Worm (Caenorhabditis elegans) whole organism, L3 larva: ENCODE results near the gene Y37A1A.2.

Source experiments
- R02D3.7 ChIP-seq: fragments of 150-350 bp; optimal IDR thresholded peaks from 2 replicates; lab custom pipeline; 2014; ENCODE audit warnings: missing biosample characterization, missing genetic modification characterization
- ZK546.5 ChIP-seq: sonication (generic microtip); optimal IDR thresholded peaks from 2 replicates; lab custom pipeline; 2017; ENCODE audit warnings: missing biosample characterization, missing genetic modification characterization
- aly-2 ChIP-seq: fragments of 150-350 bp; optimal IDR thresholded peaks from 2 replicates; lab custom pipeline; 2014; ENCODE audit warnings: missing biosample characterization, missing genetic modification characterization
- ama-1 ChIP-seq: fragments of 150-350 bp; optimal IDR thresholded peaks from 2 replicates; lab custom pipeline; 2018
- ceh-16 ChIP-seq: sonication (generic microtip); optimal IDR thresholded peaks from 2 replicates; lab custom pipeline; 2017; ENCODE audit warnings: missing biosample characterization, missing genetic modification characterization
- ceh-28 ChIP-seq: fragments of 150-350 bp; optimal IDR thresholded peaks from 2 replicates; lab custom pipeline; 2014; ENCODE audit warnings: missing biosample characterization, missing genetic modification reagents, missing genetic modification characterization
- ceh-82 ChIP-seq: fragments of 150-350 bp; optimal IDR thresholded peaks from 2 replicates; lab custom pipeline; 2014; ENCODE audit warnings: missing biosample characterization, missing genetic modification characterization
- daf-12 ChIP-seq: fragments of 150-350 bp; optimal IDR thresholded peaks from 2 replicates; lab custom pipeline; 2014; ENCODE audit warnings: missing biosample characterization, missing genetic modification reagents, missing genetic modification characterization
- egl-27 ChIP-seq: sonication (generic microtip); optimal IDR thresholded peaks from 4 replicates; lab custom pipeline; 2017; ENCODE audit warnings: missing biosample characterization, missing genetic modification reagents, missing genetic modification characterization
- egl-5 ChIP-seq: fragments of 150-350 bp; optimal IDR thresholded peaks from 2 replicates; lab custom pipeline; 2017; ENCODE audit warnings: missing biosample characterization, missing genetic modification reagents, missing genetic modification characterization, inconsistent platforms
- elt-1 ChIP-seq: fragments of 150-350 bp; optimal IDR thresholded peaks from 2 replicates; lab custom pipeline; 2014; ENCODE audit warnings: missing biosample characterization, missing genetic modification characterization
- elt-2 ChIP-seq: sonication (generic microtip); optimal IDR thresholded peaks from 2 replicates; lab custom pipeline; 2016; ENCODE audit warnings: missing genetic modification reagents, mild to moderate bottlenecking, missing genetic modification characterization, missing compliant biosample characterization
- elt-3 ChIP-seq, 3 experiments: fragments of 150-350 bp in 1 of 3; sonication (generic microtip) in 2 of 3; optimal IDR thresholded peaks; 2 replicates in 2 of 3; 4 replicates in 1 of 3; lab custom pipeline; 2014 to 2017; ENCODE audit warnings: missing biosample characterization in 3 of 3, missing genetic modification characterization in 3 of 3
- eor-1 ChIP-seq, 2 experiments: fragments of 150-350 bp; optimal IDR thresholded peaks; 2 replicates each; lab custom pipeline; 2014 to 2018; ENCODE audit warnings: missing biosample characterization in 2 of 2, missing genetic modification characterization in 2 of 2
- fkh-10 ChIP-seq: sonication (generic microtip); optimal IDR thresholded peaks from 2 replicates; lab custom pipeline; 2017; ENCODE audit warnings: missing biosample characterization, missing genetic modification reagents, missing genetic modification characterization
- fkh-2 ChIP-seq: fragments of 150-350 bp; optimal IDR thresholded peaks from 2 replicates; lab custom pipeline; 2014; ENCODE audit warnings: missing biosample characterization, missing genetic modification reagents, missing genetic modification characterization
- fos-1 ChIP-seq: fragments of 150-350 bp; optimal IDR thresholded peaks from 2 replicates; lab custom pipeline; 2014; ENCODE audit warnings: missing biosample characterization, missing genetic modification characterization
- hmg-11 ChIP-seq: sonication (generic microtip); optimal IDR thresholded peaks from 2 replicates; lab custom pipeline; 2016; ENCODE audit warnings: missing genetic modification characterization, missing compliant biosample characterization
- jun-1 ChIP-seq: fragments of 150-350 bp; optimal IDR thresholded peaks from 2 replicates; lab custom pipeline; 2014; ENCODE audit warnings: missing biosample characterization, missing genetic modification reagents, missing genetic modification characterization
- lin-15B ChIP-seq: fragments of 150-350 bp; optimal IDR thresholded peaks from 2 replicates; lab custom pipeline; 2014; ENCODE audit warnings: missing biosample characterization, missing genetic modification characterization
- lin-39 ChIP-seq: fragments of 150-350 bp; optimal IDR thresholded peaks from 2 replicates; lab custom pipeline; 2018; ENCODE audit warnings: missing biosample characterization, missing genetic modification reagents, missing genetic modification characterization
- lsy-12 ChIP-seq: sonication (generic microtip); optimal IDR thresholded peaks from 2 replicates; lab custom pipeline; 2016; ENCODE audit warnings: mild to moderate bottlenecking, missing genetic modification characterization, missing compliant biosample characterization
- mdl-1 ChIP-seq: fragments of 150-350 bp; optimal IDR thresholded peaks from 2 replicates; lab custom pipeline; 2014; ENCODE audit warnings: missing biosample characterization, missing genetic modification characterization
- mml-1 ChIP-seq: fragments of 150-350 bp; sonication (generic microtip); optimal IDR thresholded peaks from 3 replicates; lab custom pipeline; 2014; ENCODE audit warnings: missing biosample characterization, missing genetic modification characterization
- nfya-1 ChIP-seq: sonication (generic microtip); optimal IDR thresholded peaks from 2 replicates; lab custom pipeline; 2017; ENCODE audit warnings: missing genetic modification characterization, mild to moderate bottlenecking, missing compliant biosample characterization, antibody characterized with exemption, moderate library complexity; ENCODE audit not compliant: insufficient read depth
- nhr-11 ChIP-seq: fragments of 150-350 bp; optimal IDR thresholded peaks from 2 replicates; lab custom pipeline; 2014; ENCODE audit warnings: missing biosample characterization, missing genetic modification characterization
- nhr-12 ChIP-seq: fragments of 150-350 bp; optimal IDR thresholded peaks from 2 replicates; lab custom pipeline; 2014; ENCODE audit warnings: missing biosample characterization, missing genetic modification characterization
- nhr-23 ChIP-seq: fragments of 150-350 bp; optimal IDR thresholded peaks from 2 replicates; lab custom pipeline; 2014; ENCODE audit warnings: missing biosample characterization, missing genetic modification reagents, missing genetic modification characterization
- nhr-237 ChIP-seq: fragments of 150-350 bp; optimal IDR thresholded peaks from 2 replicates; lab custom pipeline; 2014; ENCODE audit warnings: missing biosample characterization, missing genetic modification characterization
- nhr-25 ChIP-seq: sonication (generic microtip); optimal IDR thresholded peaks from 2 replicates; lab custom pipeline; 2017; ENCODE audit warnings: missing biosample characterization, missing genetic modification characterization
- nhr-28 ChIP-seq: fragments of 150-350 bp; optimal IDR thresholded peaks from 2 replicates; lab custom pipeline; 2014; ENCODE audit warnings: missing biosample characterization, missing genetic modification characterization
- nhr-43 ChIP-seq: sonication (generic microtip); optimal IDR thresholded peaks from 2 replicates; lab custom pipeline; 2016; ENCODE audit warnings: mild to moderate bottlenecking, missing genetic modification characterization, missing compliant biosample characterization; ENCODE audit not compliant: poor library complexity, severe bottlenecking
- nhr-67 ChIP-seq: fragments of 150-350 bp; optimal IDR thresholded peaks from 2 replicates; lab custom pipeline; 2014; ENCODE audit warnings: missing biosample characterization, missing genetic modification characterization
- nhr-76 ChIP-seq: fragments of 150-350 bp; sonication (generic microtip); optimal IDR thresholded peaks from 5 replicates; lab custom pipeline; 2014; ENCODE audit warnings: missing biosample characterization, missing genetic modification characterization
- nhr-77 ChIP-seq: fragments of 150-350 bp; optimal IDR thresholded peaks from 2 replicates; lab custom pipeline; 2014; ENCODE audit warnings: missing biosample characterization, missing genetic modification characterization
- pha-4 ChIP-seq: fragments of 150-350 bp; optimal IDR thresholded peaks from 2 replicates; lab custom pipeline; 2014; ENCODE audit warnings: missing biosample characterization, missing genetic modification reagents, missing genetic modification characterization
- pqm-1 ChIP-seq: fragments of 150-350 bp; optimal IDR thresholded peaks from 2 replicates; lab custom pipeline; 2017; ENCODE audit warnings: missing biosample characterization, missing genetic modification characterization, inconsistent platforms
- sea-2 ChIP-seq: fragments of 150-350 bp; sonication (generic microtip); optimal IDR thresholded peaks from 4 replicates; lab custom pipeline; 2014; ENCODE audit warnings: missing biosample characterization, missing genetic modification reagents, missing genetic modification characterization
- skn-1 ChIP-seq: fragments of 150-350 bp; optimal IDR thresholded peaks from 2 replicates; lab custom pipeline; 2014; ENCODE audit warnings: missing biosample characterization, missing genetic modification characterization
- snpc-4 ChIP-seq: fragments of 150-350 bp; optimal IDR thresholded peaks from 2 replicates; lab custom pipeline; 2014; ENCODE audit warnings: missing biosample characterization, missing genetic modification characterization
- tbx-2 ChIP-seq: sonication (generic microtip); optimal IDR thresholded peaks from 2 replicates; lab custom pipeline; 2016; ENCODE audit warnings: mild to moderate bottlenecking, missing genetic modification characterization, missing compliant biosample characterization
- unc-39 ChIP-seq: sonication (generic microtip); optimal IDR thresholded peaks from 4 replicates; lab custom pipeline; 2017; ENCODE audit warnings: missing biosample characterization, missing genetic modification characterization
- unc-62 ChIP-seq: fragments of 150-350 bp; sonication (generic microtip); optimal IDR thresholded peaks from 4 replicates; lab custom pipeline; 2014; ENCODE audit warnings: missing biosample characterization, missing genetic modification reagents, missing genetic modification characterization
- zag-1 ChIP-seq: fragments of 150-350 bp; optimal IDR thresholded peaks from 2 replicates; lab custom pipeline; 2014; ENCODE audit warnings: missing biosample characterization, missing genetic modification characterization
- ztf-4 ChIP-seq: fragments of 150-350 bp; optimal IDR thresholded peaks from 2 replicates; lab custom pipeline; 2014; ENCODE audit warnings: missing biosample characterization, missing genetic modification characterization

Y37A1A.2 gene

DNA sequence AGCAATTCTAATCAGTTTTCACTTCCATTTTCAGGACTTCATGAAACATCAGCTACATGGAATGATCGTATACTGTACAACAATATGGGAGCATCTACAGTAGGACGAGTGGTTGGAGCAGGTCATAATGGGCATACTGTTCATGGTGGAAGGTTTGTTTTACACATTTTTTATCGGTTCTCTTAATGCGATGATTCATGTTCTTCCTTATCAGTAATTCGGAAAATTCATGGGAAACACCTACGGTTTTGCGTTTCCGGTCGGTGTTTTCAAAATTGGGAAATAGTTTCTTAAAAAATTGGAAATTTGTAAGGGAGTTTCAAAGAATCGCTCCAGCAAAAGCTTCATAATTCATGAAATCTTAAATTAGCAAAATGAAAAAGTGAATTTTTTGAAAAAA is 28.0 kb upstream of the Y37A1A.2 start:
- TF ChIP-seq ceh-28 (tag; lab: Kevin White, UChicago), result no peak
- TF ChIP-seq pqm-1 (tag; lab: Kevin White, UChicago), result peak; percentile 45
- peak; percentile 46 for TF ChIP-seq elt-2 (tag; lab: Kevin White, UChicago)

DNA sequence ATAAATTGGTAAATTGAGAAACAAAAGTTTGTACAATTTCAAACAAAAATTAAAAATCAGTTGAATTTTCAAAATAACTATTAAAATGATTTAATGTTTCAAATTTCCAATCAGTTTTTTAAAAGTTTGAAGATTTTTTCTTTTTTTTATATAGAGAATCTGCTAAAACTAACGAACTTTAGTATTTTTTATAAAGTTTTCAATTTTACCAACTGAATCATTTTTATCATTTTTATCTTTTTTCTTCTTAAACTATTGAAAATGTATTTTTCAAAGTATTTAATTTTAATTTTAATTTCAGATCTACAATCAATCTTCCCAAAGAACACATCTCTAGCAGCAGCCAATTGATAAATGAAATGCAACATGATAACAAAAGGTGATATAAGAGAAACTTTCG is 21.3 kb upstream of the Y37A1A.2 start, which contains the start of gene Y37A1A.4:
TSS of gene Y37A1A.4 (plus strand) at position 301 of the 400 bp plus-strand sequence.
- TF ChIP-seq pqm-1 (tag; lab: Kevin White, UChicago), result no peak
- no peak for TF ChIP-seq ceh-16
- no peak for TF ChIP-seq eor-1 (tag; optimal IDR thresholded peaks at IDR 0.05; lab: Kevin White, UChicago)
- TF ChIP-seq sea-2 (GFP tag; lab: Kevin White, UChicago), result no peak
- TF ChIP-seq nhr-25 (tag; lab: Kevin White, UChicago), result no peak
- TF ChIP-seq ZK546.5 (tag; lab: Kevin White, UChicago), result no peak
- no peak for TF ChIP-seq ama-1 (lab: Kevin White, UChicago)
- TF ChIP-seq jun-1, result no peak
- TF ChIP-seq unc-62 (GFP tag; lab: Kevin White, UChicago), result no peak
- TF ChIP-seq pha-4 (tag; lab: Kevin White, UChicago), result no peak
- TF ChIP-seq, all 47 proteins: peak for 0

DNA sequence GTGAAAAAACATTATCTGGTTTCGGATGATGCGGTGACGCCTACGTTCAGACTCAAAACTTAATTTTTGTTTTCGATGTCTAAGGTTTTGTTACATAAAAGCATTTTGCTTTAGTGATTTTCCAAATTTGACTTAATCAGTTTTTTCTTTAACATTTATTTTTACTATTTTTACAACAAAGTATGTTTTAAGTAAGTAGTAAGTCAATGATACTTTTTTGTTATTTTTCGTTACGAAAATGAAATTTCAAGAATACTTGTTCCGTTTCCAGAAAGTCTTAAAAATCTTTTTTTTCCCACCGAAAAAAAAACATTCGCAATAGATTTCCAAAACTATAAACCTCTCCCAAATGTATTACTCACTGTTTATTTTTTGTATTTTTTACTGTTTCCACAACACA is 14.8 kb upstream of the Y37A1A.2 start:
- no peak for TF ChIP-seq egl-27
- no peak for TF ChIP-seq zag-1 (tag; lab: Kevin White, UChicago)
- no peak for TF ChIP-seq fkh-10 (GFP tag; lab: Kevin White, UChicago)
- no peak for TF ChIP-seq nhr-23 (tag; lab: Kevin White, UChicago)
- TF ChIP-seq pha-4 (tag; lab: Kevin White, UChicago), result no peak
- TF ChIP-seq lin-39 (tag; lab: Kevin White, UChicago), result no peak
- no peak for TF ChIP-seq unc-39 (tag; lab: Kevin White, UChicago)
- no peak for TF ChIP-seq elt-3 (tag; optimal IDR thresholded peaks at IDR 0.05; lab: Kevin White, UChicago)

DNA sequence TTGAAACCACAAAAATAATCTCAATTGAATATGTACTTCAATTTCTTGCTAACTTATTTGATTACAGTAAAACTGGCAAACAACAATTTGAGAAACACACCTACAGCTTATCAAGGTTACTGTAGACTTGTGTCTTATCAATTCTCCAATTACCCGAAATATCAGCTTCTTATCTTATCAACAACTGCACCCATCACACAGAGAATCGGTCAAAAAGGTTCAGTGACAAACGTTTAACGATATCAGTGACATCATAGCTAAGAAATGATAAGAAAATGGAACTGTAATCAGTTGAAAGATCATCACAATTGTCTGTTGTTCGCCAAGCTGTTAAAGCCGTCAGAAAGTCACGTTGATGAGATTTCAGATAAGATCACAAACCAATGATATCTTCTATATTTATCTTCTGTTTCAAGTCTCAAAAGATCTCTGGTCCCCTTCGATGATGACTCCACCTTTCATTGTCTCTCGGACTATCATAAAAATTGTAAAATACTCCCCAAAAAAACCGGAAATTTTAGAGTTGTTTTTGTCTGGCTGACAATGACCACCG is 6.5 kb upstream of the Y37A1A.2 start:
- TF ChIP-seq egl-5 (no peak), elt-1 (tag; lab: Kevin White, UChicago) (no peak), nhr-25 (tag; lab: Kevin White, UChicago) (peak; percentile 89), nhr-67 (tag; lab: Kevin White, UChicago) (no peak), mdl-1 (tag; lab: Kevin White, UChicago) (peak; percentile 56), skn-1 (tag; lab: Kevin White, UChicago) (peak; percentile 47), nhr-12 (tag; lab: Kevin White, UChicago) (no peak), lin-15B (no peak), ztf-4 (tag; lab: Kevin White, UChicago) (no peak), elt-2 (tag; lab: Kevin White, UChicago) (peak; percentile 100), daf-12 (no peak), ceh-82 (no peak), ceh-28 (tag; lab: Kevin White, UChicago) (peak; percentile 65), nhr-11 (tag; lab: Kevin White, UChicago) (no peak), pha-4 (tag; lab: Kevin White, UChicago) (peak; percentile 75), ama-1 (lab: Kevin White, UChicago) (no peak), pqm-1 (tag; lab: Kevin White, UChicago) (peak; percentile 100), snpc-4 (tag; lab: Kevin White, UChicago) (no peak), unc-62 (GFP tag; lab: Kevin White, UChicago) (no peak), eor-1 (tag; optimal IDR thresholded peaks at IDR 0.05; lab: Kevin White, UChicago) (no peak), fkh-2 (tag; lab: Kevin White, UChicago) (no peak), tbx-2 (tag; lab: Kevin White, UChicago) (peak; percentile 12), elt-3 (tag; optimal IDR thresholded peaks at IDR 0.05; lab: Kevin White, UChicago) (peak; percentile 100), nhr-76 (tag; lab: Kevin White, UChicago) (peak; percentile 39), R02D3.7 (tag; lab: Kevin White, UChicago) (peak; percentile 65), jun-1 (peak; percentile 98), ZK546.5 (tag; lab: Kevin White, UChicago) (no peak), nhr-77 (tag; lab: Kevin White, UChicago) (no peak), unc-39 (tag; lab: Kevin White, UChicago) (no peak), lin-39 (tag; lab: Kevin White, UChicago) (no peak), zag-1 (tag; lab: Kevin White, UChicago) (no peak), ceh-16 (no peak), nfya-1 (tag; lab: Kevin White, UChicago) (peak; percentile 64), mml-1 (tag; lab: Kevin White, UChicago) (no peak), nhr-43 (tag; lab: Kevin White, UChicago) (peak; percentile 93), nhr-237 (tag; lab: Kevin White, UChicago) (no peak), aly-2 (tag; lab: Kevin White, UChicago) (no peak), lsy-12 (tag; lab: Kevin White, UChicago) (no peak), hmg-11 (tag; lab: Kevin White, UChicago) (no peak), fos-1 (tag; lab: Kevin White, UChicago) (peak; percentile 82), fkh-10 (GFP tag; lab: Kevin White, UChicago) (no peak), nhr-28 (tag; lab: Kevin White, UChicago) (no peak)
